Worm (Caenorhabditis elegans) whole organism, L4 larva: Measurements from ENCODE around the gene pges-2.

Experiments used
- F10B5.3 ChIP-seq: sonication (generic microtip); optimal IDR thresholded peaks from 2 replicates; lab custom pipeline; 2016; ENCODE audit warnings: mild to moderate bottlenecking, missing genetic modification characterization, missing compliant biosample characterization
- F37D6.2 ChIP-seq: sonication (generic microtip); optimal IDR thresholded peaks from 2 replicates; lab custom pipeline; 2016; ENCODE audit warnings: mild to moderate bottlenecking, missing genetic modification characterization, missing compliant biosample characterization
- Y105C5A.15 ChIP-seq: fragments of 200-800 bp; sonication (Bioruptor generic); IDR thresholded peaks from 2 replicates; pipeline ENCODE4 v1.3.6; 2022; ENCODE audit warnings: missing genetic modification characterization, missing compliant biosample characterization
- aha-1 ChIP-seq: fragments of 150-350 bp; peaks from one replicate; lab custom pipeline; 2014; ENCODE audit warnings: missing biosample characterization, missing genetic modification characterization
- ceh-20 ChIP-seq: fragments of 200-800 bp; sonication (Bioruptor generic); IDR thresholded peaks from 2 replicates; pipeline ENCODE4 v1.3.6; 2022; ENCODE audit warnings: missing genetic modification reagents, missing genetic modification characterization, missing compliant biosample characterization
- ceh-28 ChIP-seq: fragments of 150-350 bp; optimal IDR thresholded peaks from 2 replicates; lab custom pipeline; 2014; ENCODE audit warnings: missing biosample characterization, missing genetic modification reagents, missing genetic modification characterization
- ceh-32 ChIP-seq: sonication (generic microtip); optimal IDR thresholded peaks from 2 replicates; lab custom pipeline; 2016; ENCODE audit warnings: mild to moderate bottlenecking, missing genetic modification characterization, missing compliant biosample characterization; ENCODE audit not compliant: poor library complexity
- ceh-44 ChIP-seq: fragments of 200-800 bp; sonication (Bioruptor generic); IDR thresholded peaks from 2 replicates; pipeline ENCODE4 v1.3.6; 2022; ENCODE audit warnings: missing genetic modification reagents, missing genetic modification characterization, missing compliant biosample characterization
- ces-1 ChIP-seq: fragments of 150-350 bp; sonication (generic microtip); optimal IDR thresholded peaks from 4 replicates; lab custom pipeline; 2014; ENCODE audit warnings: missing biosample characterization, missing genetic modification reagents, missing genetic modification characterization
- cey-2 ChIP-seq: sonication (generic microtip); optimal IDR thresholded peaks from 3 replicates; lab custom pipeline; 2017; ENCODE audit warnings: missing genetic modification characterization, mild to moderate bottlenecking, missing compliant biosample characterization, antibody characterized with exemption, borderline replicate concordance; ENCODE audit not compliant: insufficient read depth
- ctbp-1 ChIP-seq: fragments of 200-800 bp; sonication (Bioruptor generic); IDR thresholded peaks from 2 replicates; pipeline ENCODE4 v1.3.6; 2022; ENCODE audit warnings: missing genetic modification reagents, missing genetic modification characterization, missing compliant biosample characterization
- daf-19 ChIP-seq: fragments of 200-800 bp; sonication (Bioruptor generic); conservative IDR thresholded peaks from 2 replicates; pipeline ENCODE4 v1.3.6; 2022; ENCODE audit warnings: missing genetic modification characterization, missing compliant biosample characterization
- dmd-8 ChIP-seq: fragments of 200-800 bp; sonication (Bioruptor generic); IDR thresholded peaks from 2 replicates; pipeline ENCODE4 v1.3.6; 2022; ENCODE audit warnings: missing genetic modification characterization, missing compliant biosample characterization
- dpl-1 ChIP-seq: fragments of 150-350 bp; optimal IDR thresholded peaks from 2 replicates; lab custom pipeline; 2014; ENCODE audit warnings: missing biosample characterization, missing genetic modification reagents, missing genetic modification characterization
- egl-43 ChIP-seq: fragments of 200-800 bp; sonication (Bioruptor generic); IDR thresholded peaks from 2 replicates; pipeline ENCODE4 v1.3.6; 2022; ENCODE audit warnings: missing genetic modification reagents, missing genetic modification characterization, missing compliant biosample characterization
- fkh-10 ChIP-seq: fragments of 150-350 bp; optimal IDR thresholded peaks from 2 replicates; lab custom pipeline; 2014; ENCODE audit warnings: missing biosample characterization, missing genetic modification reagents, missing genetic modification characterization
- hlh-30 ChIP-seq: sonication (generic microtip); optimal IDR thresholded peaks from 2 replicates; lab custom pipeline; 2017; ENCODE audit warnings: antibody characterized with exemption, mild to moderate bottlenecking, missing genetic modification characterization, missing compliant biosample characterization; ENCODE audit not compliant: insufficient read depth
- jun-1 ChIP-seq: fragments of 150-350 bp; optimal IDR thresholded peaks from 2 replicates; lab custom pipeline; 2014; ENCODE audit warnings: missing biosample characterization, missing genetic modification reagents, missing genetic modification characterization
- lim-7 ChIP-seq: fragments of 200-800 bp; sonication (Bioruptor generic); IDR thresholded peaks from 2 replicates; pipeline ENCODE4 v1.3.6; 2022; ENCODE audit warnings: missing genetic modification characterization, missing compliant biosample characterization
- lin-29 ChIP-seq: fragments of 200-800 bp; sonication (Bioruptor generic); IDR thresholded peaks from 2 replicates; pipeline ENCODE4 v1.3.6; 2022; ENCODE audit warnings: missing genetic modification reagents, missing genetic modification characterization, missing compliant biosample characterization
- lin-38 ChIP-seq: fragments of 200-800 bp; sonication (Bioruptor generic); IDR thresholded peaks from 2 replicates; pipeline ENCODE4 v1.3.6; 2022; ENCODE audit warnings: missing genetic modification reagents, missing genetic modification characterization, missing compliant biosample characterization
- lin-39 ChIP-seq: fragments of 150-350 bp; optimal IDR thresholded peaks from 2 replicates; lab custom pipeline; 2014; ENCODE audit warnings: missing biosample characterization, missing genetic modification reagents, missing genetic modification characterization
- lir-3 ChIP-seq: sonication (generic microtip); optimal IDR thresholded peaks from 2 replicates; lab custom pipeline; 2016; ENCODE audit warnings: mild to moderate bottlenecking, missing genetic modification characterization, missing compliant biosample characterization
- lsy-2 ChIP-seq, 2 experiments: fragments of 150-350 bp in 1 of 2; sonication (generic microtip) in 1 of 2; optimal IDR thresholded peaks; 2 replicates each; lab custom pipeline; 2014 to 2017; ENCODE audit warnings: missing biosample characterization in 2 of 2, missing genetic modification characterization in 2 of 2
- mes-2 ChIP-seq: sonication (generic microtip); optimal IDR thresholded peaks from 2 replicates; lab custom pipeline; 2016; ENCODE audit warnings: missing genotype, mild to moderate bottlenecking, missing genetic modification characterization, missing compliant biosample characterization; ENCODE audit not compliant: poor library complexity, severe bottlenecking
- mxl-2 ChIP-seq: fragments of 200-800 bp; sonication (Bioruptor generic); conservative IDR thresholded peaks from 2 replicates; pipeline ENCODE4 v1.3.6; 2022; ENCODE audit warnings: missing genetic modification reagents, missing genetic modification characterization, missing compliant biosample characterization
- mxl-3 ChIP-seq: fragments of 200-800 bp; sonication (Bioruptor generic); optimal IDR thresholded peaks from 2 replicates; lab custom pipeline; 2018; ENCODE audit warnings: mild to moderate bottlenecking, missing genetic modification characterization, missing compliant biosample characterization
- nhr-10 ChIP-seq: fragments of 150-350 bp; optimal IDR thresholded peaks from 2 replicates; lab custom pipeline; 2014; ENCODE audit warnings: missing biosample characterization, missing genetic modification characterization
- nhr-237 ChIP-seq: sonication (generic microtip); optimal IDR thresholded peaks from 2 replicates; lab custom pipeline; 2017; ENCODE audit warnings: missing biosample characterization, missing genetic modification characterization
- nhr-25 ChIP-seq: sonication (generic microtip); optimal IDR thresholded peaks from 2 replicates; lab custom pipeline; 2017; ENCODE audit warnings: missing genetic modification characterization, mild to moderate bottlenecking, missing compliant biosample characterization, antibody characterized with exemption, moderate library complexity, borderline replicate concordance; ENCODE audit not compliant: insufficient read depth
- nhr-28 ChIP-seq: fragments of 150-350 bp; optimal IDR thresholded peaks from 2 replicates; lab custom pipeline; 2014; ENCODE audit warnings: missing biosample characterization, missing genetic modification characterization
- nhr-42 ChIP-seq: fragments of 200-800 bp; sonication (Bioruptor generic); IDR thresholded peaks from 2 replicates; pipeline ENCODE4 v1.3.6; 2022; ENCODE audit warnings: missing genetic modification characterization, missing compliant biosample characterization
- nhr-6 ChIP-seq: fragments of 150-350 bp; optimal IDR thresholded peaks from 2 replicates; lab custom pipeline; 2014; ENCODE audit warnings: missing biosample characterization, missing genetic modification characterization
- nhr-77 ChIP-seq: fragments of 150-350 bp; optimal IDR thresholded peaks from 2 replicates; lab custom pipeline; 2014; ENCODE audit warnings: missing biosample characterization, missing genetic modification characterization
- pha-4 ChIP-seq, 2 experiments: fragments of 150-350 bp in 1 of 2; fragments of 200-800 bp in 1 of 2; sonication (Bioruptor generic) in 1 of 2; IDR thresholded peaks in 1 of 2; optimal IDR thresholded peaks in 1 of 2; 2 replicates each; pipeline versions ENCODE4 v1.3.6 to Lab custom; 2014 to 2022; ENCODE audit warnings: missing genetic modification characterization in 2 of 2, missing genetic modification reagents in 2 of 2, missing biosample characterization in 1 of 2, missing compliant biosample characterization in 1 of 2
- php-3 ChIP-seq: fragments of 200-800 bp; sonication (Bioruptor generic); IDR thresholded peaks from 2 replicates; pipeline ENCODE4 v1.3.6; 2022; ENCODE audit warnings: missing genetic modification reagents, missing genetic modification characterization, missing compliant biosample characterization
- pqm-1 ChIP-seq: sonication (generic microtip); optimal IDR thresholded peaks from 2 replicates; lab custom pipeline; 2017; ENCODE audit warnings: missing biosample characterization, missing genetic modification characterization
- rbr-2 ChIP-seq: sonication (generic microtip); optimal IDR thresholded peaks from 2 replicates; lab custom pipeline; 2016; ENCODE audit warnings: missing genotype, missing genetic modification characterization, missing compliant biosample characterization
- saeg-2 ChIP-seq: fragments of 200-800 bp; sonication (Bioruptor generic); IDR thresholded peaks from 2 replicates; pipeline ENCODE4 v1.3.6; 2022; ENCODE audit warnings: missing genetic modification reagents, missing genetic modification characterization, missing compliant biosample characterization
- set-16 ChIP-seq: fragments of 200-800 bp; sonication (Bioruptor generic); IDR thresholded peaks from 2 replicates; pipeline ENCODE4 v1.3.6; 2022; ENCODE audit warnings: missing genetic modification reagents, missing genetic modification characterization, missing compliant biosample characterization
- snpc-4 ChIP-seq: fragments of 150-350 bp; optimal IDR thresholded peaks from 2 replicates; lab custom pipeline; 2014; ENCODE audit warnings: missing biosample characterization, missing genetic modification characterization
- spr-1 ChIP-seq: sonication (generic microtip); optimal IDR thresholded peaks from 2 replicates; lab custom pipeline; 2016; ENCODE audit warnings: mild to moderate bottlenecking, missing genetic modification characterization, missing compliant biosample characterization
- spr-3 ChIP-seq: fragments of 200-800 bp; sonication (Bioruptor generic); optimal IDR thresholded peaks from 2 replicates; lab custom pipeline; 2018; ENCODE audit warnings: mild to moderate bottlenecking, missing genetic modification characterization, missing compliant biosample characterization
- unc-39 ChIP-seq: sonication (generic microtip); optimal IDR thresholded peaks from 2 replicates; lab custom pipeline; 2017; ENCODE audit warnings: missing biosample characterization, missing genetic modification characterization
- unc-62 ChIP-seq, 3 experiments: fragments of 150-350 bp in 1 of 3; sonication (generic microtip); optimal IDR thresholded peaks in 2 of 3; peaks in 1 of 3; 1 replicate in 1 of 3; 2 replicates in 2 of 3; lab custom pipeline; 2014 to 2017; ENCODE audit warnings: missing biosample characterization in 3 of 3, missing genetic modification characterization in 3 of 3, missing genetic modification reagents in 3 of 3, missing genotype in 1 of 3
- zag-1 ChIP-seq: fragments of 150-350 bp; optimal IDR thresholded peaks from 2 replicates; lab custom pipeline; 2014; ENCODE audit warnings: missing biosample characterization, missing genetic modification characterization
- ztf-7 ChIP-seq: fragments of 150-350 bp; optimal IDR thresholded peaks from 2 replicates; lab custom pipeline; 2014; ENCODE audit warnings: missing biosample characterization, missing genetic modification characterization

The pges-2 gene

ce11 chrIV:10342361-10342706, 25.3 kb downstream of the pges-2 start (continued):
- TF ChIP-seq saeg-2 (0 out of 2 replicates have a peak, but pooled peaks have one; percentile 28), dmd-8 (GFP tag; lab: Robert Waterston, UW) (no peak), pqm-1 (tag; lab: Kevin White, UChicago) (peak; percentile 90), dpl-1 (no peak), php-3 (GFP tag; lab: Robert Waterston, UW) (peak; percentile 66; the same call in 1 of the 2 replicates), nhr-10 (tag; lab: Kevin White, UChicago) (peak; percentile 67), cey-2 (tag; lab: Kevin White, UChicago) (peak; percentile 17), ztf-7 (no peak), ceh-28 (tag; lab: Kevin White, UChicago) (no peak), lin-39 (no peak), hlh-30 (peak; percentile 60), nhr-77 (tag; lab: Kevin White, UChicago) (peak; percentile 82), ceh-20 (GFP tag; lab: Robert Waterston, UW) (peak; percentile 86), pha-4 (GFP tag; IDR thresholded peaks at IDR 0.05; lab: Robert Waterston, UW) (no peak), pha-4 (tag; optimal IDR thresholded peaks at IDR 0.05; lab: Kevin White, UChicago) (no peak), zag-1 (tag; lab: Kevin White, UChicago) (no peak), nhr-237 (tag; lab: Kevin White, UChicago) (no peak), ces-1 (no peak), spr-3 (GFP tag; lab: Kevin White, UChicago) (no peak), unc-39 (tag; lab: Kevin White, UChicago) (no peak), jun-1 (tag; lab: Kevin White, UChicago) (no peak), nhr-25 (tag; lab: Kevin White, UChicago) (peak; percentile 93), lir-3 (tag; lab: Kevin White, UChicago) (no peak), mxl-3 (GFP tag; lab: Kevin White, UChicago) (peak; percentile 52), lin-38 (GFP tag; lab: Robert Waterston, UW) (no peak), spr-1 (tag; lab: Kevin White, UChicago) (no peak), nhr-28 (peak; percentile 96), nhr-42 (no peak), mxl-2 (GFP tag; lab: Robert Waterston, UW) (no peak)
- TF ChIP-seq, all 104 proteins: peak for 28

ce11 chrIV:10341618-10342360, 25.8 kb downstream of the pges-2 start:
- no peak for TF ChIP-seq lsy-2 (tag; optimal IDR thresholded peaks at IDR 0.05; lab: Kevin White, UChicago)
- TF ChIP-seq hlh-30 = peak; percentile 33
- no peak for TF ChIP-seq lin-29 (GFP tag; lab: Robert Waterston, UW)
- TF ChIP-seq aha-1 (tag; lab: Kevin White, UChicago) = peak; percentile 99
- 0 out of 2 replicates have a peak, but pooled peaks have one; percentile 53 for TF ChIP-seq ceh-20 (GFP tag; lab: Robert Waterston, UW)
- no peak for TF ChIP-seq lim-7 (GFP tag; lab: Robert Waterston, UW)
- TF ChIP-seq daf-19 = no peak
- TF ChIP-seq F10B5.3 (tag; lab: Kevin White, UChicago) = peak; percentile 1
- TF ChIP-seq unc-62 (GFP tag; optimal IDR thresholded peaks at IDR 0.05 in 1 of 2; lab: Kevin White, UChicago) = peak in 1 of 2 experiments; percentile 73
- no peak for TF ChIP-seq unc-62 (tag; optimal IDR thresholded peaks at IDR 0.05; lab: Kevin White, UChicago)
- no peak for TF ChIP-seq mes-2 (tag; lab: Kevin White, UChicago)
- no peak for TF ChIP-seq unc-39 (tag; lab: Kevin White, UChicago)
- TF ChIP-seq rbr-2 (tag; lab: Kevin White, UChicago) = peak; percentile 55
- TF ChIP-seq dmd-8 (GFP tag; lab: Robert Waterston, UW) = no peak
- no peak for TF ChIP-seq Y105C5A.15 (GFP tag; lab: Robert Waterston, UW)
- TF ChIP-seq set-16 = peak; percentile 48
- peak; percentile 62; the same call in 1 of the 2 replicates for TF ChIP-seq ctbp-1 (GFP tag; lab: Robert Waterston, UW)
- no peak for TF ChIP-seq ceh-44 (GFP tag; lab: Robert Waterston, UW)
- TF ChIP-seq nhr-28 = no peak
- peak; percentile 35 for TF ChIP-seq fkh-10 (GFP tag; lab: Kevin White, UChicago)
- peak; percentile 1 for TF ChIP-seq ceh-32 (tag; lab: Kevin White, UChicago)
- no peak for TF ChIP-seq spr-1 (tag; lab: Kevin White, UChicago)
- peak; percentile 1 for TF ChIP-seq F37D6.2 (tag; lab: Kevin White, UChicago)
- TF ChIP-seq nhr-6 = no peak
- TF ChIP-seq snpc-4 (tag; lab: Kevin White, UChicago) = no peak
- 0 out of 2 replicates have a peak, but pooled peaks have one; percentile 17 for TF ChIP-seq egl-43 (GFP tag; lab: Robert Waterston, UW)
